Fruit fly (Drosophila melanogaster) whole organism, embryonic: ENCODE measurements around the gene CG6983.

Experiments
- ATbp ChIP-seq: fragments of 200-800 bp; sonication (Bioruptor generic); optimal IDR thresholded peaks from 2 replicates; lab custom pipeline; 2017; ENCODE audit warnings: missing biosample characterization, mild to moderate bottlenecking, missing genetic modification characterization, missing genetic modification reagents
- Adf1 ChIP-seq: fragments of 200-800 bp; sonication (Bioruptor generic); IDR thresholded peaks from 2 replicates; pipeline ENCODE4 v1.3.6; 2022; ENCODE audit warnings: missing biosample characterization, missing genetic modification characterization
- Asciz ChIP-seq: fragments of 200-800 bp; sonication (Bioruptor generic); optimal IDR thresholded peaks from 2 replicates; lab custom pipeline; 2017; ENCODE audit warnings: missing biosample characterization, mild to moderate bottlenecking, missing genetic modification characterization, missing genetic modification reagents
- BEAF-32 ChIP-seq: fragments of 200-800 bp; sonication (Bioruptor generic); optimal IDR thresholded peaks from 3 replicates; lab custom pipeline; 2017; ENCODE audit warnings: missing biosample characterization, missing genetic modification characterization, mild to moderate bottlenecking, moderate library complexity, missing genetic modification reagents
- Blimp-1 ChIP-seq: fragments of 200-800 bp; sonication (Bioruptor generic); optimal IDR thresholded peaks from 3 replicates; lab custom pipeline; 2018; ENCODE audit warnings: missing biosample characterization, missing genetic modification characterization, mild to moderate bottlenecking, moderate library complexity, missing genetic modification reagents
- C15 ChIP-seq: fragments of 200-800 bp; sonication (Bioruptor generic); IDR thresholded peaks from 3 replicates; pipeline ENCODE4 v1.3.6; 2022; ENCODE audit warnings: missing biosample characterization, missing genetic modification characterization
- CG10267 ChIP-seq: fragments of 200-800 bp; sonication (Bioruptor generic); optimal IDR thresholded peaks from 2 replicates; lab custom pipeline; 2018; ENCODE audit warnings: missing biosample characterization, mild to moderate bottlenecking, missing genetic modification characterization, moderate library complexity
- CG10431 ChIP-seq: fragments of 200-800 bp; sonication (Bioruptor generic); optimal IDR thresholded peaks from 3 replicates; lab custom pipeline; 2018; ENCODE audit warnings: missing biosample characterization, mild to moderate bottlenecking, missing genetic modification characterization
- CG10565 ChIP-seq: fragments of 200-800 bp; sonication (Bioruptor generic); optimal IDR thresholded peaks from 3 replicates; lab custom pipeline; 2016; ENCODE audit warnings: missing biosample characterization, mild to moderate bottlenecking, missing genetic modification characterization
- CG12659 ChIP-seq: fragments of 200-800 bp; sonication (Bioruptor generic); optimal IDR thresholded peaks from 3 replicates; lab custom pipeline; 2017; ENCODE audit warnings: mild to moderate bottlenecking, missing biosample characterization, missing genetic modification reagents, missing genetic modification characterization
- CG13775 ChIP-seq: fragments of 200-800 bp; sonication (Bioruptor generic); optimal IDR thresholded peaks from 3 replicates; lab custom pipeline; 2017; ENCODE audit warnings: missing biosample characterization, mild to moderate bottlenecking, missing genetic modification characterization
- CG18476 ChIP-seq: fragments of 200-800 bp; sonication (Bioruptor generic); optimal IDR thresholded peaks from 2 replicates; lab custom pipeline; 2016; ENCODE audit warnings: missing biosample characterization, mild to moderate bottlenecking, missing genetic modification characterization
- CG2129 ChIP-seq: fragments of 200-800 bp; sonication (Bioruptor generic); IDR thresholded peaks from 2 replicates; pipeline ENCODE4 v1.3.6; 2022; ENCODE audit warnings: missing biosample characterization, missing genetic modification characterization; ENCODE audit not compliant: partially characterized antibody
- CG31224 ChIP-seq: fragments of 200-800 bp; sonication (Bioruptor generic); IDR thresholded peaks from 2 replicates; pipeline ENCODE4 v1.3.6; 2022; ENCODE audit warnings: missing biosample characterization, missing genetic modification characterization
- CG32767 ChIP-seq: fragments of 200-800 bp; sonication (Bioruptor generic); IDR thresholded peaks from 2 replicates; pipeline ENCODE4 v1.3.6; 2022; ENCODE audit warnings: missing biosample characterization, missing genetic modification characterization
- CG33557 ChIP-seq: fragments of 200-800 bp; sonication (Bioruptor generic); optimal IDR thresholded peaks from 2 replicates; lab custom pipeline; 2019; ENCODE audit warnings: missing biosample characterization, mild to moderate bottlenecking, missing genetic modification characterization, moderate library complexity
- D19A ChIP-seq: fragments of 200-800 bp; optimal IDR thresholded peaks from 3 replicates; lab custom pipeline; 2019; ENCODE audit warnings: missing biosample characterization, mild to moderate bottlenecking, missing genetic modification characterization, moderate library complexity
- Doc3 ChIP-seq: fragments of 200-800 bp; sonication (Bioruptor generic); IDR thresholded peaks from 3 replicates; pipeline ENCODE4 v1.3.6; 2022; ENCODE audit warnings: missing biosample characterization, missing genetic modification characterization; ENCODE audit not compliant: partially characterized antibody
- Hand ChIP-seq: fragments of 200-800 bp; sonication (Bioruptor generic); optimal IDR thresholded peaks from 2 replicates; lab custom pipeline; 2017; ENCODE audit warnings: mild to moderate bottlenecking, missing biosample characterization, missing genetic modification reagents, missing genetic modification characterization
- Hr51 ChIP-seq, 2 experiments: fragments of 200-800 bp; sonication (Bioruptor generic); optimal IDR thresholded peaks; 2 replicates in 1 of 2; 3 replicates in 1 of 2; lab custom pipeline; 2016 to 2018; ENCODE audit warnings: missing biosample characterization in 2 of 2, missing genetic modification characterization in 2 of 2, mild to moderate bottlenecking in 1 of 2, moderate library complexity in 1 of 2
- Lpt ChIP-seq: fragments of >200 bp; optimal IDR thresholded peaks from 2 replicates; lab custom pipeline; 2018; ENCODE audit warnings: missing biosample characterization, missing genetic modification characterization
- MESR4 ChIP-seq: fragments of 200-800 bp; sonication (Bioruptor generic); optimal IDR thresholded peaks from 2 replicates; lab custom pipeline; 2018; ENCODE audit warnings: missing biosample characterization, mild to moderate bottlenecking, missing genetic modification characterization, moderate library complexity
- Meics ChIP-seq: fragments of 200-800 bp; sonication (Bioruptor generic); optimal IDR thresholded peaks from 2 replicates; lab custom pipeline; 2017; ENCODE audit warnings: missing biosample characterization, mild to moderate bottlenecking, missing genetic modification characterization
- Mrtf ChIP-seq: fragments of 200-800 bp; sonication (Bioruptor generic); IDR thresholded peaks from 3 replicates; pipeline ENCODE4 v1.3.6; 2022; ENCODE audit warnings: missing biosample characterization, missing genetic modification characterization
- Nf-YC ChIP-seq: fragments of 200-800 bp; optimal IDR thresholded peaks from 3 replicates; lab custom pipeline; 2019; ENCODE audit warnings: missing biosample characterization, mild to moderate bottlenecking, missing genetic modification characterization, moderate library complexity
- Oli ChIP-seq: fragments of 200-800 bp; sonication (Bioruptor generic); optimal IDR thresholded peaks from 2 replicates; lab custom pipeline; 2018; ENCODE audit warnings: missing biosample characterization, mild to moderate bottlenecking, missing genetic modification characterization, moderate library complexity
- Taf1 ChIP-seq: fragments of 200-800 bp; sonication (Bioruptor generic); IDR thresholded peaks from 2 replicates; pipeline ENCODE4 v1.3.6; 2022; ENCODE audit warnings: missing biosample characterization, missing genetic modification characterization
- Usf ChIP-seq: fragments of 200-800 bp; sonication (Bioruptor generic); optimal IDR thresholded peaks from 2 replicates; lab custom pipeline; 2017; ENCODE audit warnings: missing genotype, missing biosample characterization, missing genetic modification characterization
- ac ChIP-seq: fragments of 200-800 bp; sonication (Bioruptor generic); optimal IDR thresholded peaks from 3 replicates; lab custom pipeline; 2017; ENCODE audit warnings: missing biosample characterization, mild to moderate bottlenecking, missing genetic modification characterization
- ara ChIP-seq: fragments of 200-800 bp; sonication (Bioruptor generic); IDR thresholded peaks from 2 replicates; pipeline ENCODE4 v1.3.6; 2022; ENCODE audit warnings: missing biosample characterization, missing genetic modification characterization
- ase ChIP-seq: fragments of 200-800 bp; sonication (Bioruptor generic); IDR thresholded peaks from 3 replicates; pipeline ENCODE4 v1.3.6; 2022; ENCODE audit warnings: missing biosample characterization, missing genetic modification characterization
- ash1 ChIP-seq: fragments of 200-800 bp; sonication (Bioruptor generic); optimal IDR thresholded peaks from 2 replicates; lab custom pipeline; 2018; ENCODE audit warnings: missing biosample characterization, mild to moderate bottlenecking, missing genetic modification characterization
- bigmax ChIP-seq: fragments of 200-800 bp; sonication (Bioruptor generic); optimal IDR thresholded peaks from 2 replicates; lab custom pipeline; 2018; ENCODE audit warnings: missing biosample characterization, mild to moderate bottlenecking, missing genetic modification characterization
- dpn ChIP-seq, 2 experiments: fragments of 200-800 bp; sonication (Bioruptor generic); optimal IDR thresholded peaks; 3 replicates each; lab custom pipeline; 2016; ENCODE audit warnings: missing biosample characterization in 2 of 2, missing genetic modification characterization in 2 of 2
- fd64A ChIP-seq: fragments of 200-800 bp; sonication (Bioruptor generic); optimal IDR thresholded peaks from 3 replicates; lab custom pipeline; 2018; ENCODE audit warnings: missing biosample characterization, mild to moderate bottlenecking, missing genetic modification characterization
- gem ChIP-seq: fragments of 200-800 bp; sonication (Bioruptor generic); optimal IDR thresholded peaks from 2 replicates; lab custom pipeline; 2019; ENCODE audit warnings: missing biosample characterization, mild to moderate bottlenecking, missing genetic modification characterization, moderate library complexity
- gfzf ChIP-seq: fragments of 200-800 bp; sonication (Bioruptor generic); optimal IDR thresholded peaks from 2 replicates; lab custom pipeline; 2016; ENCODE audit warnings: missing biosample characterization, mild to moderate bottlenecking, missing genetic modification characterization, moderate library complexity
- kah ChIP-seq: fragments of 200-800 bp; sonication (Bioruptor generic); optimal IDR thresholded peaks from 2 replicates; lab custom pipeline; 2018; ENCODE audit warnings: missing biosample characterization, mild to moderate bottlenecking, missing genetic modification characterization
- kay ChIP-seq: fragments of 200-800 bp; sonication (Bioruptor generic); optimal IDR thresholded peaks from 2 replicates; lab custom pipeline; 2016; ENCODE audit warnings: missing biosample characterization, missing genetic modification characterization
- maf-S ChIP-seq: fragments of 200-800 bp; sonication (Bioruptor generic); optimal IDR thresholded peaks from 2 replicates; lab custom pipeline; 2016; ENCODE audit warnings: missing biosample characterization, missing genetic modification characterization
- mam ChIP-seq: fragments of 200-800 bp; sonication (Bioruptor generic); optimal IDR thresholded peaks from 3 replicates; lab custom pipeline; 2016; ENCODE audit warnings: missing biosample characterization, missing genetic modification characterization
- slbo ChIP-seq: fragments of 200-800 bp; sonication (Bioruptor generic); IDR thresholded peaks from 2 replicates; pipeline ENCODE4 v1.3.6; 2022; ENCODE audit warnings: missing biosample characterization, missing genetic modification characterization
- sna ChIP-seq: fragments of 200-800 bp; sonication (Bioruptor generic); IDR thresholded peaks from 2 replicates; pipeline ENCODE4 v1.3.6; 2022; ENCODE audit warnings: missing biosample characterization, missing genetic modification characterization; ENCODE audit not compliant: partially characterized antibody
- so ChIP-seq: fragments of 200-800 bp; sonication (Bioruptor generic); IDR thresholded peaks from 3 replicates; pipeline ENCODE4 v1.3.6; 2022; ENCODE audit warnings: missing biosample characterization, missing genetic modification characterization
- unpg ChIP-seq: fragments of 200-800 bp; sonication (Bioruptor generic); optimal IDR thresholded peaks from 3 replicates; lab custom pipeline; 2018; ENCODE audit warnings: missing biosample characterization, mild to moderate bottlenecking, missing genetic modification characterization, moderate library complexity
- vvl ChIP-seq: fragments of 200-800 bp; sonication (Bioruptor generic); IDR thresholded peaks from 2 replicates; pipeline ENCODE4 v1.3.6; 2022; ENCODE audit warnings: missing biosample characterization, missing genetic modification characterization
- zf30C ChIP-seq: fragments of 200-800 bp; sonication (Bioruptor generic); optimal IDR thresholded peaks from 3 replicates; lab custom pipeline; 2018; ENCODE audit warnings: missing biosample characterization, mild to moderate bottlenecking, missing genetic modification characterization

CG6983 gene

DNA sequence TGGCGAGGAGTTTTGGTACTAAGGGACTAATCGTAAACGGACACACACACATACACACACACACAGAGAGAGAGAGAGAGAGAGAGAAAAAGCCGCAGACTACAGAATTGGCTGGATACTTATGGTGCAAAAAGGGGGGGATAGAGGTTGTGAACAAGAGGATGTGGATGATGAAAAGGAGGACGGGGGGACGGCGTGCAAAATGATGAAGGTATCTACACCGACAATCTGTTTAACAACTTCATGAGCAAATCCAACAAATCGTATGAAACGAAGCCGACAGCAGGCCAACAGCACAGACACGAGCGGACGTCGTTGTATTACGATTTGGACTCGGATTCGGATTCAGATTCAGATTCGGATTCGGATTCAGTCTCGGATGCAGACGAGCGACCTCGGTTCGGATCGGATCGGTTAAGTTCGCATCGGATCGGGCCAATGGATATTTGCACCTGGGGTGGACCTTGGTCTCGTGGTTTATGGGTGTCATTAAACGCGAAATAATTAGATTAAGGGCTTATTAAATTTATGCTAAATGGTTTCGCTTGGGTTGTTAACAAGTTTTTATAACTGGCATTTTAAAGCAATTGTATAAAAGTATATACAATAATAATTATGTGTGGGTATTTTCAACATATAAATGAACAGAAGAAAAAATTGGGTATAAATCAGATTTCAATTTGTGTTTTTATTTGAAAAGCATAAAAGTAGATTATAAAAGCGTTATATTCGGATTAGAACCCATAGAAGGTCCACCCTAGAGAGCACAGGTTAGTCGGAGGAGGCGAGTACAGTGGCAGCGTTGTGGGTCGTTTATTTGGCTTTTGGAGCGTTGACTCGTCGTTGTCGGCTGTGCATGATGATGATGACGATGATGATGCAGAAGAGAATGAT is 6.1 kb upstream of the CG6983 start (continued):
- TF ChIP-seq CG12659 (GFP tag; lab: Kevin White, UChicago), result peak; percentile 87
- peak; percentile 85 for TF ChIP-seq CG13775 (GFP tag; lab: Kevin White, UChicago)
- peak; percentile 74 for TF ChIP-seq slbo (GFP tag; lab: Robert Waterston, UW)
- TF ChIP-seq D19A (tag; lab: Kevin White, UChicago), result peak; percentile 90
- peak; percentile 67; the same call in 1 of the 3 replicates for TF ChIP-seq Mrtf
- peak; percentile 9 for TF ChIP-seq ac (GFP tag; lab: Kevin White, UChicago)
- no peak for TF ChIP-seq gfzf (GFP tag; lab: Kevin White, UChicago)
- no peak for TF ChIP-seq zf30C (GFP tag; lab: Kevin White, UChicago)
- peak; percentile 93 for TF ChIP-seq Asciz (GFP tag; lab: Kevin White, UChicago)
- peak; percentile 41 for TF ChIP-seq Usf
- peak; percentile 86 for TF ChIP-seq ATbp
- TF ChIP-seq unpg (GFP tag; lab: Kevin White, UChicago), result peak; percentile 90
- TF ChIP-seq so, result peak; percentile 68
- peak; percentile 54; the same call in 1 of the 2 replicates for TF ChIP-seq Taf1
- TF ChIP-seq Meics (GFP tag; lab: Kevin White, UChicago), result peak; percentile 95
- TF ChIP-seq dpn (GFP tag; optimal IDR thresholded peaks at IDR 0.05; lab: Kevin White, UChicago), result peak; percentile 71 to 78
- peak; percentile 74 for TF ChIP-seq CG32767 (GFP tag; lab: Robert Waterston, UW)
- TF ChIP-seq CG10431 (GFP tag; lab: Kevin White, UChicago), result peak; percentile 63
- TF ChIP-seq fd64A (GFP tag; lab: Kevin White, UChicago), result peak; percentile 56
- peak; percentile 23 for TF ChIP-seq CG33557 (GFP tag; lab: Kevin White, UChicago)
- no peak for TF ChIP-seq MESR4
- peak; percentile 41 for TF ChIP-seq ash1 (GFP tag; lab: Kevin White, UChicago)
- TF ChIP-seq Hand (GFP tag; lab: Kevin White, UChicago), result peak; percentile 91
- peak; percentile 84 for TF ChIP-seq vvl (GFP tag; lab: Robert Waterston, UW)
- peak; percentile 51; the same call in 1 of the 3 replicates for TF ChIP-seq ase (GFP tag; lab: Robert Waterston, UW)
- no peak for TF ChIP-seq Lpt
- TF ChIP-seq sna, result no peak
- no peak for TF ChIP-seq CG2129 (GFP tag; lab: Robert Waterston, UW)
- peak; percentile 90 for TF ChIP-seq Blimp-1 (GFP tag; lab: Kevin White, UChicago)
- peak; percentile 89 for TF ChIP-seq CG18476
- TF ChIP-seq maf-S, result peak; percentile 36
- peak; percentile 93 for TF ChIP-seq gem
- peak; percentile 57 to 95 for TF ChIP-seq Hr51 (GFP tag; optimal IDR thresholded peaks at IDR 0.05; lab: Kevin White, UChicago)
- no peak; the same call in 1 of the 2 replicates for TF ChIP-seq ara (GFP tag; lab: Robert Waterston, UW)
- TF ChIP-seq CG10267 (tag; lab: Kevin White, UChicago), result peak; percentile 83
- TF ChIP-seq CG10565 (GFP tag; lab: Kevin White, UChicago), result no peak
- TF ChIP-seq kah (GFP tag; lab: Kevin White, UChicago), result peak; percentile 77
- peak; percentile 85 for TF ChIP-seq Nf-YC (tag; lab: Kevin White, UChicago)
- peak; percentile 28 for TF ChIP-seq bigmax (GFP tag; lab: Kevin White, UChicago)
- TF ChIP-seq Adf1 (GFP tag; lab: Robert Waterston, UW), result peak; percentile 39; the same call in 1 of the 2 replicates
- peak; percentile 67 for TF ChIP-seq mam (GFP tag; lab: Kevin White, UChicago)
- TF ChIP-seq CG31224 (GFP tag; lab: Robert Waterston, UW), result peak; percentile 60
- TF ChIP-seq BEAF-32 (GFP tag; lab: Kevin White, UChicago), result no peak
- peak; percentile 85 for TF ChIP-seq Oli (tag; lab: Kevin White, UChicago)
- TF ChIP-seq C15 (GFP tag; lab: Robert Waterston, UW), result peak; percentile 75; the same call in 2 of the 3 replicates
- TF ChIP-seq kay, result peak; percentile 64
- TF ChIP-seq Doc3 (GFP tag; lab: Robert Waterston, UW), result no peak
